Fruit fly (Drosophila melanogaster): ENCODE measurements around the gene vex.

Gene vex

DNA sequence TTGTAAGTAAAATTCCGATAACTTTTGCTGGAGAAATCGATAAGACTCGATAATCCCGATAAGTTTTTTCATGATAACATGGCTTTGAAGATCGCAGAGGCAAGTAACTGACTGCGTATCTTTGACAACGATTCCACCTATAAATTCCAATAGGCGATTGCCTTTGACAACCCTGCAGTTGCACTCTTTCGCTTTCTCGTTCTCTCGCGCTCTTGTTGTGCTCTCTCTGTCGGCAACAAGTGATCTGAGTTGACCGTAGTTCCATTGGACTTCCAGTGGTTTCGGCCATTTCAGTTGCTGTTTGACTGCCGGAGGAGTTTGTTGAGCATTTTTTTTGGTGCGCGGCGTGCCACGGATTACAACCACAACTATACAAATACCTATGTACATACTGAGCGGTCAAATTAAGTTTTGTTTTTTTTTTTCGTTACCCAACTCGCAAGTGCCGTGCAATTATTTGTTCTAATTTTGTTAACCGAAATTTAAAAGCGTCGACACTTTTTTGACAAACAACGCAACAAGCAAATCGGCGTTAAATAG, 109.1 kb downstream of the vex start, which contains the start of gene Myo10A (continued):
- 0 out of 3 replicates have a peak, but pooled peaks have one; percentile 18 for TF ChIP-seq Dbx (GFP tag; IDR thresholded peaks at IDR 0.05)
- TF ChIP-seq amos (GFP tag; IDR thresholded peaks at IDR 0.05; ENCODE audit: partially characterized antibody): 0 out of 2 replicates have a peak, but pooled peaks have one; percentile 16
- TF ChIP-seq bbx (GFP tag; IDR thresholded peaks at IDR 0.05; ENCODE audit: partially characterized antibody): 0 out of 2 replicates have a peak, but pooled peaks have one; percentile 31
- no peak for TF ChIP-seq CkIIα-i1 (GFP tag; IDR thresholded peaks at IDR 0.05)
- TF ChIP-seq row (GFP tag; IDR thresholded peaks at IDR 0.05): peak; percentile 27; the same call in 1 of the 3 replicates
- peak; percentile 21; the same call in 1 of the 2 replicates for TF ChIP-seq vvl (GFP tag; IDR thresholded peaks at IDR 0.05)
- TF ChIP-seq Aef1 (GFP tag; IDR thresholded peaks at IDR 0.05): no peak
- no peak for TF ChIP-seq slou (GFP tag; optimal IDR thresholded peaks at IDR 0.05)
- TF ChIP-seq CG1647 (GFP tag; optimal IDR thresholded peaks at IDR 0.05): no peak
- TF ChIP-seq sd (tag; optimal IDR thresholded peaks at IDR 0.05): peak; percentile 59
- TF ChIP-seq CG12155 (GFP tag; optimal IDR thresholded peaks at IDR 0.05): no peak
- TF ChIP-seq BEAF-32 (GFP tag; optimal IDR thresholded peaks at IDR 0.05): peak; percentile 8
- TF ChIP-seq ci (GFP tag; IDR thresholded peaks at IDR 0.05): peak; percentile 39; the same call in 1 of the 3 replicates
- peak; percentile 39 for TF ChIP-seq stwl (tag; optimal IDR thresholded peaks at IDR 0.05)
- TF ChIP-seq insv (GFP tag; optimal IDR thresholded peaks at IDR 0.05): peak in 1 of 2 experiments; percentile 35
- 0 out of 4 replicates have a peak, but pooled peaks have one; percentile 57 for TF ChIP-seq chinmo (GFP tag; IDR thresholded peaks at IDR 0.05; ENCODE audit: partially characterized antibody)
- 0 out of 2 replicates have a peak, but pooled peaks have one; percentile 28 for TF ChIP-seq chm (GFP tag; IDR thresholded peaks at IDR 0.05)
- TF ChIP-seq Opbp (GFP tag; IDR thresholded peaks at IDR 0.05; ENCODE audit: partially characterized antibody): 0 out of 3 replicates have a peak, but pooled peaks have one; percentile 14
- TF ChIP-seq sob (GFP tag; IDR thresholded peaks at IDR 0.05): no peak
- TF ChIP-seq Ets65A (GFP tag): peak; percentile 23
- TF ChIP-seq sens (GFP tag): peak; percentile 73
- TF ChIP-seq HLHmδ (GFP tag; optimal IDR thresholded peaks at IDR 0.05): peak; percentile 48
- peak; percentile 41; the same call in 1 of the 2 replicates for TF ChIP-seq Dref (GFP tag; IDR thresholded peaks at IDR 0.05)
- TF ChIP-seq Med (GFP tag): peak; percentile 83

DNA sequence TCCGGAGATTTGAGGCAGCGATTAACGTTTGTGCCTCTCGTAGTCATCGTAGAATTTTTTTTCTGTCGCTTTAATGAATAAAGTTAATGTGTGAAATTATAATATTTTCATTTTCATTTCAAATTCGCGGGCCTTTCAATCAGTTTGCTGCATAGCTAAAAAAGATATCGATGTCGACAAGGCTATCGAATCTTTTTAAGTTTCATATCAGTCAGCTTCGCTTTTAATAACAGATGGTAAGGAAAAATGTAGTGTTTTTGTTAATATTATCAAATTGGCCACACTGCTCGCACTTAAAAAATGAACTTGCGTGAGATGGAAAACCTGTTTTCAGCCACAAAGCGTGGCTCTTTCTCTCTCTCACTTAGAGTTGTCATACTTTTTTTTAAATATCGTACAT, 110.1 kb downstream of the vex start:
- TF ChIP-seq Opbp (GFP tag; IDR thresholded peaks at IDR 0.05; ENCODE audit: partially characterized antibody): peak; percentile 62; the same call in 2 of the 3 replicates
- peak in 1 of 2 experiments; percentile 1 for TF ChIP-seq crp (GFP tag; optimal IDR thresholded peaks at IDR 0.05)
- peak; percentile 80 for TF ChIP-seq CG13287 (GFP tag; IDR thresholded peaks at IDR 0.05; ENCODE audit: partially characterized antibody)
- no peak for TF ChIP-seq CG17361 (GFP tag; IDR thresholded peaks at IDR 0.05)
- no peak for TF ChIP-seq ab (GFP tag; optimal IDR thresholded peaks at IDR 0.05)
- TF ChIP-seq Sry-δ (GFP tag; optimal IDR thresholded peaks at IDR 0.05): peak; percentile 21
- peak; percentile 31 for TF ChIP-seq pzg (GFP tag; optimal IDR thresholded peaks at IDR 0.05)
- no peak for TF ChIP-seq vfl (GFP tag; optimal IDR thresholded peaks at IDR 0.05)
- no peak for TF ChIP-seq bigmax (GFP tag; optimal IDR thresholded peaks at IDR 0.05)
- peak; percentile 61 for TF ChIP-seq Bgb (GFP tag; IDR thresholded peaks at IDR 0.05; ENCODE audit: partially characterized antibody)
- TF ChIP-seq Scr (GFP tag; IDR thresholded peaks at IDR 0.05; ENCODE audit: partially characterized antibody): peak; percentile 54
- peak; percentile 41 for TF ChIP-seq CG8290 (GFP tag; optimal IDR thresholded peaks at IDR 0.05)
- TF ChIP-seq CG8290 (tag; optimal IDR thresholded peaks at IDR 0.05): no peak
- peak; percentile 61 for TF ChIP-seq unc-4 (GFP tag; IDR thresholded peaks at IDR 0.05; ENCODE audit: partially characterized antibody)
- peak; percentile 45 for TF ChIP-seq sd (tag; optimal IDR thresholded peaks at IDR 0.05)
- no peak for TF ChIP-seq Stat92E (GFP tag; optimal IDR thresholded peaks at IDR 0.05)
- TF ChIP-seq HLH4C (GFP tag; IDR thresholded peaks at IDR 0.05; ENCODE audit: partially characterized antibody): peak; percentile 44; the same call in 1 of the 3 replicates
- no peak for TF ChIP-seq CG9609 (GFP tag; optimal IDR thresholded peaks at IDR 0.05)
- peak; percentile 51; the same call in 1 of the 4 replicates for TF ChIP-seq chinmo (GFP tag; IDR thresholded peaks at IDR 0.05; ENCODE audit: partially characterized antibody)
- TF ChIP-seq gfzf (GFP tag; optimal IDR thresholded peaks at IDR 0.05): peak; percentile 65
- no peak for TF ChIP-seq CG1832 (GFP tag; optimal IDR thresholded peaks at IDR 0.05)
- TF ChIP-seq vnd (GFP tag; IDR thresholded peaks at IDR 0.05; ENCODE audit: partially characterized antibody): peak; percentile 49; the same call in 2 of the 3 replicates
- TF ChIP-seq Trl (optimal IDR thresholded peaks at IDR 0.05): peak in 1 of 2 experiments; percentile 4
- no peak for TF ChIP-seq Trl (GFP tag; optimal IDR thresholded peaks at IDR 0.05)
- peak; percentile 61 for TF ChIP-seq hbn (GFP tag; IDR thresholded peaks at IDR 0.05; ENCODE audit: partially characterized antibody)
- no peak for TF ChIP-seq CG5953 (GFP tag; IDR thresholded peaks at IDR 0.05)
- peak; percentile 77 for TF ChIP-seq CG34224 (GFP tag; IDR thresholded peaks at IDR 0.05; ENCODE audit: partially characterized antibody)
- peak; percentile 61 for TF ChIP-seq BEAF-32 (GFP tag; optimal IDR thresholded peaks at IDR 0.05)

All from whole organism, embryonic.